Fruit fly (Drosophila melanogaster): ENCODE results near the gene CG15638.

DNA sequence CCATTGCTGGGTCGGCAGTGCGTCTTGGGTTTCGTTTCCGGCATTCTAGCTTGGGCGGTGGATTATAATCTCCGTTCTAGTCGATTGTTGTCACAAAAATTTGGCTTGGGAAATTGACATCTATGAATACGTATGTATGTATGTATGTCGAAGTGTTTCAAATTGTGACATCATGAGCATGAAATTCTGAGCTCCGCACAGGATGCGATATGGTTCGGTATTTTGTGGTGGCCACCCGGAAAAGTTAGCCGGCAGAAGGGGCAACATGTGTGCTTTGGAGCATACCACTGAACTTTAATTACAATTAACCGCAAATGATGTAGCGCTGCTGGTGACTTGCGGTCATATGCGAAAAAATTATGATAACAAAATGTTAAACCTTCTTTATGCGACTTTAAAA, at the start of gene CG15638:
- TF ChIP-seq Mio (GFP tag; optimal IDR thresholded peaks at IDR 0.05), result no peak
- no peak for TF ChIP-seq CG9705 (GFP tag; optimal IDR thresholded peaks at IDR 0.05)
- no peak for TF ChIP-seq usp (GFP tag; optimal IDR thresholded peaks at IDR 0.05)
- TF ChIP-seq Dif (GFP tag; optimal IDR thresholded peaks at IDR 0.05; ENCODE audit: partially characterized antibody), result no peak
- TF ChIP-seq psq (GFP tag; optimal IDR thresholded peaks at IDR 0.05), result no peak
